Worm (Caenorhabditis elegans) whole organism, mixed stage, embryonic: ENCODE data around the gene sre-30.

ENCODE experiments used
- blmp-1 ChIP-seq: fragments of 150-350 bp; optimal IDR thresholded peaks from 2 replicates; lab custom pipeline; 2014; ENCODE audit warnings: missing biosample characterization, missing genetic modification characterization
- lin-13 ChIP-seq: fragments of 150-350 bp; optimal IDR thresholded peaks from 2 replicates; lab custom pipeline; 2014; ENCODE audit warnings: missing biosample characterization, missing genetic modification characterization
- lsy-2 ChIP-seq: fragments of 150-350 bp; optimal IDR thresholded peaks from 2 replicates; lab custom pipeline; 2014; ENCODE audit warnings: missing biosample characterization, missing genetic modification characterization
- nhr-237 ChIP-seq: fragments of 150-350 bp; optimal IDR thresholded peaks from 2 replicates; lab custom pipeline; 2014; ENCODE audit warnings: missing biosample characterization, missing genetic modification characterization
- pha-4 ChIP-seq: fragments of 150-350 bp; optimal IDR thresholded peaks from 2 replicates; lab custom pipeline; 2018; ENCODE audit warnings: missing biosample characterization, missing genetic modification reagents, missing genetic modification characterization

ce11 chrII:12379430-12379829, 26.9 kb downstream of the sre-30 start, which contains the start of gene marc-5:
- TF ChIP-seq lin-13 (tag; lab: Kevin White, UChicago) (no peak), pha-4 (no peak), lsy-2 (tag; lab: Kevin White, UChicago) (no peak), blmp-1 (tag; lab: Kevin White, UChicago) (no peak), nhr-237 (tag; lab: Kevin White, UChicago) (no peak)
